Fruit fly (Drosophila melanogaster) whole organism, wandering third instar larva: Measurements from ENCODE around the gene faf.

Experiments used
- Abd-B ChIP-seq: fragments of >200 bp; optimal IDR thresholded peaks from 2 replicates; lab custom pipeline; 2017; ENCODE audit warnings: missing biosample characterization, missing genetic modification characterization
- CG32264 ChIP-seq: fragments of 200-800 bp; sonication (Bioruptor generic); optimal IDR thresholded peaks from 2 replicates; lab custom pipeline; 2016; ENCODE audit warnings: missing biosample characterization, missing genetic modification characterization
- CG9705 ChIP-seq: fragments of 200-800 bp; sonication (Bioruptor generic); optimal IDR thresholded peaks from 2 replicates; lab custom pipeline; 2018; ENCODE audit warnings: missing biosample characterization, mild to moderate bottlenecking, missing genetic modification characterization
- Dfd ChIP-seq: fragments of >200 bp; optimal IDR thresholded peaks from 2 replicates; lab custom pipeline; 2017; ENCODE audit warnings: missing biosample characterization, missing genetic modification characterization
- GATAd ChIP-seq: sonication (Bioruptor generic); optimal IDR thresholded peaks from 2 replicates; lab custom pipeline; 2016; ENCODE audit warnings: missing biosample characterization, missing genetic modification characterization
- HLH106 ChIP-seq: fragments of 200-800 bp; optimal IDR thresholded peaks from 3 replicates; lab custom pipeline; 2019; ENCODE audit warnings: missing biosample characterization, mild to moderate bottlenecking, missing genetic modification characterization, moderate library complexity
- Hnf4 ChIP-seq: fragments of 200-800 bp; sonication (Bioruptor generic); optimal IDR thresholded peaks from 2 replicates; lab custom pipeline; 2016; ENCODE audit warnings: missing biosample characterization, mild to moderate bottlenecking, missing genetic modification characterization
- Hr83 ChIP-seq: fragments of 200-300 bp; sonication (Bioruptor generic); optimal IDR thresholded peaks from 2 replicates; lab custom pipeline; 2016; ENCODE audit warnings: missing biosample characterization, mild to moderate bottlenecking, missing genetic modification characterization, moderate library complexity; ENCODE audit not compliant: poor library complexity, severe bottlenecking
- Myc ChIP-seq: fragments of >200 bp; optimal IDR thresholded peaks from 2 replicates; lab custom pipeline; 2017
- N ChIP-seq: fragments of >200 bp; optimal IDR thresholded peaks from 2 replicates; lab custom pipeline; 2018; ENCODE audit warnings: missing biosample characterization, missing external identifiers, missing genetic modification characterization
- OdsH ChIP-seq: fragments of 200-800 bp; sonication (Bioruptor generic); optimal IDR thresholded peaks from 2 replicates; lab custom pipeline; 2016; ENCODE audit warnings: missing biosample characterization, mild to moderate bottlenecking, missing genetic modification characterization
- Rel ChIP-seq, 2 experiments: fragments of 200-800 bp; sonication (Bioruptor generic) in 1 of 2; optimal IDR thresholded peaks; 2 replicates in 1 of 2; 3 replicates in 1 of 2; lab custom pipeline; 2016 to 2019; ENCODE audit warnings: mild to moderate bottlenecking in 2 of 2, missing biosample characterization in 2 of 2, missing genetic modification characterization in 2 of 2, moderate library complexity in 1 of 2
- Sp1 ChIP-seq: fragments of 200-800 bp; sonication (Bioruptor generic); optimal IDR thresholded peaks from 3 replicates; lab custom pipeline; 2019; ENCODE audit warnings: missing biosample characterization, mild to moderate bottlenecking, missing genetic modification characterization, moderate library complexity
- Vsx2 ChIP-seq: fragments of 200-300, 225-300 bp; sonication (Bioruptor generic); optimal IDR thresholded peaks from 2 replicates; lab custom pipeline; 2018; ENCODE audit warnings: missing biosample characterization, missing genetic modification characterization; ENCODE audit not compliant: partially characterized antibody
- br ChIP-seq: fragments of 200-800 bp; sonication (Bioruptor generic); optimal IDR thresholded peaks from 2 replicates; lab custom pipeline; 2016; ENCODE audit warnings: missing biosample characterization, missing genetic modification characterization
- brk ChIP-seq: fragments of 200-800 bp; sonication (Bioruptor generic); optimal IDR thresholded peaks from 2 replicates; lab custom pipeline; 2016; ENCODE audit warnings: missing biosample characterization, mild to moderate bottlenecking, missing genetic modification characterization
- dl ChIP-seq, 2 experiments: fragments of 175-275, 200-275 bp in 1 of 2; fragments of 200-275 bp in 1 of 2; sonication (Bioruptor generic); optimal IDR thresholded peaks; lab custom pipeline; 2018; ENCODE audit warnings: mild to moderate bottlenecking in 2 of 2, missing biosample characterization in 2 of 2, missing genetic modification characterization in 2 of 2, moderate library complexity in 2 of 2; ENCODE audit not compliant: partially characterized antibody in 2 of 2, insufficient read depth in 1 of 2
- dmrt93B ChIP-seq: fragments of 200-800 bp; sonication (Bioruptor generic); optimal IDR thresholded peaks from 2 replicates; lab custom pipeline; 2018; ENCODE audit warnings: missing biosample characterization, mild to moderate bottlenecking, missing genetic modification characterization
- dsf ChIP-seq: sonication (Bioruptor generic); optimal IDR thresholded peaks from 2 replicates; lab custom pipeline; 2016; ENCODE audit warnings: missing biosample characterization, missing genetic modification characterization, borderline replicate concordance
- ey ChIP-seq: fragments of 200-800 bp; sonication (Bioruptor generic); optimal IDR thresholded peaks from 2 replicates; lab custom pipeline; 2016; ENCODE audit warnings: missing biosample characterization, missing genetic modification characterization
- foxo ChIP-seq, 2 experiments: fragments of 200-800 bp; sonication (Bioruptor generic); optimal IDR thresholded peaks; 2 replicates in 1 of 2; 3 replicates in 1 of 2; lab custom pipeline; 2016 to 2017; ENCODE audit warnings: missing biosample characterization in 2 of 2, missing genetic modification characterization in 2 of 2
- fru ChIP-seq: fragments of 200-800 bp; sonication (Bioruptor generic); optimal IDR thresholded peaks from 3 replicates; lab custom pipeline; 2016; ENCODE audit warnings: missing biosample characterization, mild to moderate bottlenecking, missing genetic modification characterization
- h ChIP-seq: fragments of 200-800 bp; sonication (Bioruptor generic); optimal IDR thresholded peaks from 3 replicates; lab custom pipeline; 2016; ENCODE audit warnings: missing biosample characterization, mild to moderate bottlenecking, missing genetic modification characterization
- jim ChIP-seq: fragments of 175-275, 200-325 bp; sonication (Bioruptor generic); optimal IDR thresholded peaks from 2 replicates; lab custom pipeline; 2016; ENCODE audit warnings: missing biosample characterization, mild to moderate bottlenecking, missing genetic modification characterization
- lola ChIP-seq: fragments of >200 bp; optimal IDR thresholded peaks from 2 replicates; lab custom pipeline; 2017; ENCODE audit warnings: missing biosample characterization, missing genetic modification characterization
- pan ChIP-seq: fragments of >200 bp; optimal IDR thresholded peaks from 2 replicates; lab custom pipeline; 2017
- psq ChIP-seq: fragments of 200-800 bp; sonication (Bioruptor generic); optimal IDR thresholded peaks from 3 replicates; lab custom pipeline; 2017; ENCODE audit warnings: missing biosample characterization, mild to moderate bottlenecking, missing genetic modification characterization, moderate library complexity
- rgr ChIP-seq: fragments of 200-800 bp; sonication (Bioruptor generic); optimal IDR thresholded peaks from 3 replicates; lab custom pipeline; 2016; ENCODE audit warnings: missing biosample characterization, mild to moderate bottlenecking, missing genetic modification characterization
- sage ChIP-seq: fragments of 200-800 bp; sonication (Bioruptor generic); optimal IDR thresholded peaks from 2 replicates; lab custom pipeline; 2016; ENCODE audit warnings: missing biosample characterization, mild to moderate bottlenecking, missing genetic modification characterization
- sv ChIP-seq: fragments of 200-800 bp; sonication (Bioruptor generic); optimal IDR thresholded peaks from 3 replicates; lab custom pipeline; 2016; ENCODE audit warnings: missing biosample characterization, missing genetic modification characterization
- tai ChIP-seq: sonication (Bioruptor generic); optimal IDR thresholded peaks from 2 replicates; lab custom pipeline; 2016; ENCODE audit warnings: missing biosample characterization, missing genetic modification characterization
- usp ChIP-seq: fragments of >200 bp; optimal IDR thresholded peaks from 2 replicates; lab custom pipeline; 2017; ENCODE audit warnings: missing biosample characterization, missing genetic modification characterization
- woc ChIP-seq: sonication (Bioruptor generic); optimal IDR thresholded peaks from 2 replicates; lab custom pipeline; 2016; ENCODE audit warnings: missing biosample characterization, mild to moderate bottlenecking, missing genetic modification characterization

The faf gene

dm6 chr3R:31776583-31777362 is at the start of gene faf, which contains the start of gene CG2126:
Gene faf (plus strand): TSS chr3R:31777020.
Gene CG2126 (minus strand): TSS chr3R:31776652.
- TF ChIP-seq HLH106 (tag; lab: Kevin White, UChicago) = peak; percentile 83
- peak; percentile 73 for TF ChIP-seq Hr83 (GFP tag; lab: Kevin White, UChicago)
- TF ChIP-seq Sp1 (GFP tag; lab: Kevin White, UChicago) = peak; percentile 78
- peak; percentile 69 for TF ChIP-seq CG9705 (GFP tag; lab: Kevin White, UChicago)
- TF ChIP-seq fru = peak; percentile 66
- no peak for TF ChIP-seq CG32264
- TF ChIP-seq rgr (GFP tag; lab: Kevin White, UChicago) = peak; percentile 60
- peak; percentile 50 for TF ChIP-seq sv
- TF ChIP-seq sage (GFP tag; lab: Kevin White, UChicago) = peak; percentile 44
- TF ChIP-seq pan (lab: Kevin White, UChicago) = no peak
- TF ChIP-seq psq (GFP tag; lab: Kevin White, UChicago) = peak; percentile 73
- peak; percentile 67 for TF ChIP-seq h (GFP tag; lab: Kevin White, UChicago)
- no peak for TF ChIP-seq Abd-B (GFP tag; lab: Kevin White, UChicago)
- TF ChIP-seq br = no peak
- peak; percentile 34 for TF ChIP-seq GATAd (GFP tag; lab: Kevin White, UChicago)
- TF ChIP-seq brk (GFP tag; lab: Kevin White, UChicago) = no peak
- peak; percentile 57 for TF ChIP-seq ey (GFP tag; lab: Kevin White, UChicago)
- peak; percentile 58 for TF ChIP-seq OdsH (GFP tag; lab: Kevin White, UChicago)
- no peak for TF ChIP-seq Hnf4 (GFP tag; lab: Kevin White, UChicago)
- TF ChIP-seq Rel (GFP tag; optimal IDR thresholded peaks at IDR 0.05; lab: Kevin White, UChicago) = no peak
- TF ChIP-seq Rel (tag; optimal IDR thresholded peaks at IDR 0.05; lab: Kevin White, UChicago) = peak; percentile 33
- peak in 1 of 2 experiments; percentile 81 for TF ChIP-seq foxo (GFP tag; optimal IDR thresholded peaks at IDR 0.05; lab: Kevin White, UChicago)

- TF ChIP-seq HLH106 (tag; lab: Kevin White, UChicago) = no peak
- TF ChIP-seq woc = no peak
- TF ChIP-seq Dfd = no peak
- TF ChIP-seq Rel (GFP tag; optimal IDR thresholded peaks at IDR 0.05; lab: Kevin White, UChicago) = no peak
- no peak for TF ChIP-seq Rel (tag; optimal IDR thresholded peaks at IDR 0.05; lab: Kevin White, UChicago)
- TF ChIP-seq tai (GFP tag; lab: Kevin White, UChicago) = no peak
- TF ChIP-seq usp (GFP tag; lab: Kevin White, UChicago) = no peak
- no peak for TF ChIP-seq Myc (lab: Kevin White, UChicago)
- TF ChIP-seq jim (GFP tag; lab: Kevin White, UChicago) = no peak
- no peak for TF ChIP-seq pan (lab: Kevin White, UChicago)
- TF ChIP-seq dmrt93B (GFP tag; lab: Kevin White, UChicago) = no peak
- no peak for TF ChIP-seq OdsH (GFP tag; lab: Kevin White, UChicago)
- no peak for TF ChIP-seq foxo (GFP tag; optimal IDR thresholded peaks at IDR 0.05; lab: Kevin White, UChicago)
- TF ChIP-seq dsf (GFP tag; lab: Kevin White, UChicago) = no peak
- no peak for TF ChIP-seq lola (GFP tag; lab: Kevin White, UChicago)
Measured at dm6 chr3R:31727773-31728172, 49.0 kb upstream of the faf start.

- TF ChIP-seq Hr83 (GFP tag; lab: Kevin White, UChicago) (no peak), Myc (lab: Kevin White, UChicago) (peak; percentile 38)
- TF ChIP-seq, all 38 proteins: peak for 1
Measured at dm6 chr3R:31736776-31737175, 40.0 kb upstream of the faf start, which contains the start of the genes CstF50 and CG11563. Gene CstF50 (minus strand): TSS chr3R:31736963. Gene CG11563 (plus strand): TSS chr3R:31737035.

- TF ChIP-seq br = no peak
- no peak for TF ChIP-seq Abd-B (GFP tag; lab: Kevin White, UChicago)
- TF ChIP-seq rgr (GFP tag; lab: Kevin White, UChicago) = no peak
- no peak for TF ChIP-seq HLH106 (tag; lab: Kevin White, UChicago)
- no peak for TF ChIP-seq h (GFP tag; lab: Kevin White, UChicago)
- no peak for TF ChIP-seq Hnf4 (GFP tag; lab: Kevin White, UChicago)
- TF ChIP-seq CG9705 (GFP tag; lab: Kevin White, UChicago) = no peak
- TF ChIP-seq Vsx2 (GFP tag; lab: Kevin White, UChicago) = no peak
- TF ChIP-seq psq (GFP tag; lab: Kevin White, UChicago) = no peak
- TF ChIP-seq N (GFP tag; lab: Kevin White, UChicago) = no peak
- no peak for TF ChIP-seq Myc (lab: Kevin White, UChicago)
- no peak for TF ChIP-seq ey (GFP tag; lab: Kevin White, UChicago)
- TF ChIP-seq CG32264 = no peak
- TF ChIP-seq dl (GFP tag; optimal IDR thresholded peaks at IDR 0.05; lab: Kevin White, UChicago; ENCODE audit: insufficient read depth in 1 of 2, partially characterized antibody in 2 of 2) = no peak
- TF ChIP-seq, all 38 proteins: peak for 0
Measured at dm6 chr3R:31738060-31738619, 38.7 kb upstream of the faf start, which contains the start of gene eEF1alpha2. Gene eEF1alpha2 (plus strand): TSS chr3R:31738468.
